Fruit fly (Drosophila melanogaster): Measurements from ENCODE around the gene CG44194.

CG44194 gene

DNA sequence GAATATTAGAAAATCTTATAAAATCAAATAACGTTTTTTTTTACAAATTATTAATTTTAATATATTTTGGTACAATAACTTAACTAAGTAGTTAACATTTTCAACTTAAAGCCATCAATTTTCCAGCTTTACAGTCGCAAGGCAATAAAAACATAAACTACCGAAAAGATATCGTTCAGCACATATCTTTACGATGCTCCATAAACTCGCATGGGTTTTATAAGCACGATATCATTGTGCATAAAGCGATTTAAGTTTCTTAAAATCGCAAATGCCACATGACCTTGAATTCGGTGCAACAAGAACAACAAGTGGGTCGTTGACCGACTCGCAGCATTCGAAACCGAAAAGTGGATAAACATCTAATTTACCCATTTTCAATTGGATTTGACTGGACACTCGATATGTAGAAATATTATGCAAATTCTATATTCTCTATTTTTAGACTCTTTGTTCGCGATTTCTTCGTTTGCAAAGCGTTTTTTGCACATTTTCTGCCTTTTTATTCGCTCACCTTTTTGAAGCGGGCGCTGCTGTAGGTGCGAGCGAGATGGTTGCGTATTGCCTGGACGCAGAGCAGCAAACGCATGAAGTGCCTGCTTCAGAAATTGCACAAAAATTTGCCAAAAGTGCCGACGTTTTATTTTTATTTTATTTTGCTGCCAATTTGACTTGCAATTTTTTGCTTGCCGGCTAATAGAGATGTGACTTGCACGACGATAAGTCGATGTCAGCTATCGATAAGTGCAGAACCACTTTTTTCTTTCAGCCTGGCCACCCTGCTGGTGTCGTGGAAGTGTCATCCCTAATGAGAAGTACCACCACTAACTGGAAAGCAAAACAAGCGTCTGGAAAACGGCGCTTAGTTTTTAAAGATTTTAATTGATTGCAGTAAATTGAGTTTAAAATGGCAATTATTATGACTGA, 36.3 kb downstream of the CG44194 start, which contains the start of gene Spc25 (continued):
- TF ChIP-seq Elba2 (GFP tag; optimal IDR thresholded peaks at IDR 0.05) (peak; percentile 64), crp (GFP tag; optimal IDR thresholded peaks at IDR 0.05) (peak in 1 of 2 experiments; percentile 12), CG9609 (GFP tag; optimal IDR thresholded peaks at IDR 0.05) (peak; percentile 52), phol (tag; optimal IDR thresholded peaks at IDR 0.05) (peak; percentile 42), ci (GFP tag; IDR thresholded peaks at IDR 0.05) (peak; percentile 27; the same call in 1 of the 3 replicates), CG34376 (GFP tag; optimal IDR thresholded peaks at IDR 0.05) (no peak), sens-2 (GFP tag; IDR thresholded peaks at IDR 0.05) (no peak), stc (GFP tag; IDR thresholded peaks at IDR 0.05) (0 out of 2 replicates have a peak, but pooled peaks have one; percentile 31), CG10267 (tag; optimal IDR thresholded peaks at IDR 0.05) (peak; percentile 45), run (tag; optimal IDR thresholded peaks at IDR 0.05) (no peak), CG1792 (GFP tag; optimal IDR thresholded peaks at IDR 0.05) (peak; percentile 41), CG14710 (tag; optimal IDR thresholded peaks at IDR 0.05) (peak; percentile 58), slou (GFP tag; optimal IDR thresholded peaks at IDR 0.05) (peak; percentile 36), Bgb (GFP tag; IDR thresholded peaks at IDR 0.05; ENCODE audit: partially characterized antibody) (peak; percentile 97), HLH54F (GFP tag; optimal IDR thresholded peaks at IDR 0.05) (peak; percentile 76), Med (GFP tag) (peak; percentile 94), Hey (tag; optimal IDR thresholded peaks at IDR 0.05) (no peak), unpg (GFP tag; optimal IDR thresholded peaks at IDR 0.05) (peak; percentile 60), Spps (tag; optimal IDR thresholded peaks at IDR 0.05) (no peak), nmo (GFP tag; optimal IDR thresholded peaks at IDR 0.05) (peak; percentile 54), CG10366 (GFP tag; IDR thresholded peaks at IDR 0.05) (peak; percentile 54), CG6689 (GFP tag; IDR thresholded peaks at IDR 0.05) (0 out of 2 replicates have a peak, but pooled peaks have one; percentile 17), CkIIα-i1 (GFP tag; IDR thresholded peaks at IDR 0.05) (no peak), Oli (tag; optimal IDR thresholded peaks at IDR 0.05) (no peak), CG17612 (GFP tag; IDR thresholded peaks at IDR 0.05) (peak; percentile 25; the same call in 1 of the 2 replicates), maf-S (GFP tag; optimal IDR thresholded peaks at IDR 0.05) (peak; percentile 57), dm (GFP tag; optimal IDR thresholded peaks at IDR 0.05) (peak; percentile 43), ranshi (GFP tag; IDR thresholded peaks at IDR 0.05) (peak; percentile 66; the same call in 1 of the 2 replicates), pho (GFP tag; optimal IDR thresholded peaks at IDR 0.05) (peak; percentile 65), CG8924 (tag; optimal IDR thresholded peaks at IDR 0.05) (no peak), disco-r (GFP tag; optimal IDR thresholded peaks at IDR 0.05) (no peak), HLHmδ (GFP tag; optimal IDR thresholded peaks at IDR 0.05) (no peak), toy (GFP tag; IDR thresholded peaks at IDR 0.05) (no peak), br (optimal IDR thresholded peaks at IDR 0.05) (no peak), tll (GFP tag; optimal IDR thresholded peaks at IDR 0.05) (peak in 1 of 2 experiments; percentile 40), CG7839 (tag; optimal IDR thresholded peaks at IDR 0.05) (no peak), Optix (GFP tag; IDR thresholded peaks at IDR 0.05) (peak; percentile 57; the same call in 1 of the 3 replicates), psq (GFP tag; optimal IDR thresholded peaks at IDR 0.05) (peak; percentile 4), CG14014 (GFP tag; IDR thresholded peaks at IDR 0.05) (0 out of 2 replicates have a peak, but pooled peaks have one; percentile 20), CG8089 (GFP tag; optimal IDR thresholded peaks at IDR 0.05) (peak; percentile 23), CG3065 (GFP tag; optimal IDR thresholded peaks at IDR 0.05) (peak; percentile 28), CG13296 (GFP tag; optimal IDR thresholded peaks at IDR 0.05) (peak; percentile 18), CG2678 (tag; optimal IDR thresholded peaks at IDR 0.05) (peak; percentile 9), PHDP (tag; optimal IDR thresholded peaks at IDR 0.05) (peak; percentile 55), YL-1 (GFP tag; optimal IDR thresholded peaks at IDR 0.05) (peak; percentile 30), zfh1 (GFP tag; IDR thresholded peaks at IDR 0.05) (peak; percentile 45; the same call in 2 of the 3 replicates), CG34422 (GFP tag; IDR thresholded peaks at IDR 0.05) (peak; percentile 80), unc-4 (GFP tag; IDR thresholded peaks at IDR 0.05; ENCODE audit: partially characterized antibody) (peak; percentile 93)

All from whole organism, embryonic.